Fruit fly (Drosophila melanogaster) whole organism, wandering third instar larva: Measurements from ENCODE around the gene CG16779.
A peak's percentile ranks its signal among the peaks of the same experiment; 100 is the strongest.

ENCODE experiments used
- Abd-B ChIP-seq: fragments of >200 bp; optimal IDR thresholded peaks from 2 replicates; lab custom pipeline; 2017; ENCODE audit warnings: missing biosample characterization, missing genetic modification characterization
- CG32264 ChIP-seq: fragments of 200-800 bp; sonication (Bioruptor generic); optimal IDR thresholded peaks from 2 replicates; lab custom pipeline; 2016; ENCODE audit warnings: missing biosample characterization, missing genetic modification characterization
- CG9705 ChIP-seq: fragments of 200-800 bp; sonication (Bioruptor generic); optimal IDR thresholded peaks from 2 replicates; lab custom pipeline; 2018; ENCODE audit warnings: missing biosample characterization, mild to moderate bottlenecking, missing genetic modification characterization
- CrebA ChIP-seq: fragments of 200-800 bp; sonication (Bioruptor generic); optimal IDR thresholded peaks from 2 replicates; lab custom pipeline; 2016; ENCODE audit warnings: missing biosample characterization, mild to moderate bottlenecking, missing genetic modification characterization, borderline replicate concordance
- Dfd ChIP-seq: fragments of >200 bp; optimal IDR thresholded peaks from 2 replicates; lab custom pipeline; 2017; ENCODE audit warnings: missing biosample characterization, missing genetic modification characterization
- Dif ChIP-seq: fragments of 200-275, 200-300 bp; sonication (Bioruptor generic); optimal IDR thresholded peaks from 2 replicates; lab custom pipeline; 2018; ENCODE audit warnings: missing biosample characterization, missing genetic modification characterization; ENCODE audit not compliant: partially characterized antibody
- GATAd ChIP-seq: sonication (Bioruptor generic); optimal IDR thresholded peaks from 2 replicates; lab custom pipeline; 2016; ENCODE audit warnings: missing biosample characterization, missing genetic modification characterization
- HLH106 ChIP-seq: fragments of 200-800 bp; optimal IDR thresholded peaks from 3 replicates; lab custom pipeline; 2019; ENCODE audit warnings: missing biosample characterization, mild to moderate bottlenecking, missing genetic modification characterization, moderate library complexity
- Hnf4 ChIP-seq: fragments of 200-800 bp; sonication (Bioruptor generic); optimal IDR thresholded peaks from 2 replicates; lab custom pipeline; 2016; ENCODE audit warnings: missing biosample characterization, mild to moderate bottlenecking, missing genetic modification characterization
- Hr78 ChIP-seq: fragments of >200 bp; optimal IDR thresholded peaks from 2 replicates; lab custom pipeline; 2017; ENCODE audit warnings: missing biosample characterization, missing genetic modification characterization
- Hr83 ChIP-seq: fragments of 200-300 bp; sonication (Bioruptor generic); optimal IDR thresholded peaks from 2 replicates; lab custom pipeline; 2016; ENCODE audit warnings: missing biosample characterization, mild to moderate bottlenecking, missing genetic modification characterization, moderate library complexity; ENCODE audit not compliant: poor library complexity, severe bottlenecking
- Jra ChIP-seq: sonication (Bioruptor generic); optimal IDR thresholded peaks from 2 replicates; lab custom pipeline; 2016; ENCODE audit warnings: missing biosample characterization, missing genetic modification characterization
- Mio ChIP-seq: sonication (Bioruptor generic); optimal IDR thresholded peaks from 2 replicates; lab custom pipeline; 2016; ENCODE audit warnings: missing biosample characterization, missing genetic modification characterization
- Myc ChIP-seq: fragments of >200 bp; optimal IDR thresholded peaks from 2 replicates; lab custom pipeline; 2017
- N ChIP-seq: fragments of >200 bp; optimal IDR thresholded peaks from 2 replicates; lab custom pipeline; 2018; ENCODE audit warnings: missing biosample characterization, missing external identifiers, missing genetic modification characterization
- OdsH ChIP-seq: fragments of 200-800 bp; sonication (Bioruptor generic); optimal IDR thresholded peaks from 2 replicates; lab custom pipeline; 2016; ENCODE audit warnings: missing biosample characterization, mild to moderate bottlenecking, missing genetic modification characterization
- Rel ChIP-seq, 2 experiments: fragments of 200-800 bp; sonication (Bioruptor generic) in 1 of 2; optimal IDR thresholded peaks; 2 replicates in 1 of 2; 3 replicates in 1 of 2; lab custom pipeline; 2016 to 2019; ENCODE audit warnings: mild to moderate bottlenecking in 2 of 2, missing biosample characterization in 2 of 2, missing genetic modification characterization in 2 of 2, moderate library complexity in 1 of 2
- Sp1 ChIP-seq: fragments of 200-800 bp; sonication (Bioruptor generic); optimal IDR thresholded peaks from 3 replicates; lab custom pipeline; 2019; ENCODE audit warnings: missing biosample characterization, mild to moderate bottlenecking, missing genetic modification characterization, moderate library complexity
- Vsx2 ChIP-seq: fragments of 200-300, 225-300 bp; sonication (Bioruptor generic); optimal IDR thresholded peaks from 2 replicates; lab custom pipeline; 2018; ENCODE audit warnings: missing biosample characterization, missing genetic modification characterization; ENCODE audit not compliant: partially characterized antibody
- br ChIP-seq: fragments of 200-800 bp; sonication (Bioruptor generic); optimal IDR thresholded peaks from 2 replicates; lab custom pipeline; 2016; ENCODE audit warnings: missing biosample characterization, missing genetic modification characterization
- brk ChIP-seq: fragments of 200-800 bp; sonication (Bioruptor generic); optimal IDR thresholded peaks from 2 replicates; lab custom pipeline; 2016; ENCODE audit warnings: missing biosample characterization, mild to moderate bottlenecking, missing genetic modification characterization
- dl ChIP-seq, 2 experiments: fragments of 175-275, 200-275 bp in 1 of 2; fragments of 200-275 bp in 1 of 2; sonication (Bioruptor generic); optimal IDR thresholded peaks; lab custom pipeline; 2018; ENCODE audit warnings: mild to moderate bottlenecking in 2 of 2, missing biosample characterization in 2 of 2, missing genetic modification characterization in 2 of 2, moderate library complexity in 2 of 2; ENCODE audit not compliant: partially characterized antibody in 2 of 2, insufficient read depth in 1 of 2
- dmrt93B ChIP-seq: fragments of 200-800 bp; sonication (Bioruptor generic); optimal IDR thresholded peaks from 2 replicates; lab custom pipeline; 2018; ENCODE audit warnings: missing biosample characterization, mild to moderate bottlenecking, missing genetic modification characterization
- dsf ChIP-seq: sonication (Bioruptor generic); optimal IDR thresholded peaks from 2 replicates; lab custom pipeline; 2016; ENCODE audit warnings: missing biosample characterization, missing genetic modification characterization, borderline replicate concordance
- ey ChIP-seq: fragments of 200-800 bp; sonication (Bioruptor generic); optimal IDR thresholded peaks from 2 replicates; lab custom pipeline; 2016; ENCODE audit warnings: missing biosample characterization, missing genetic modification characterization
- foxo ChIP-seq, 2 experiments: fragments of 200-800 bp; sonication (Bioruptor generic); optimal IDR thresholded peaks; 2 replicates in 1 of 2; 3 replicates in 1 of 2; lab custom pipeline; 2016 to 2017; ENCODE audit warnings: missing biosample characterization in 2 of 2, missing genetic modification characterization in 2 of 2
- fru ChIP-seq: fragments of 200-800 bp; sonication (Bioruptor generic); optimal IDR thresholded peaks from 3 replicates; lab custom pipeline; 2016; ENCODE audit warnings: missing biosample characterization, mild to moderate bottlenecking, missing genetic modification characterization
- h ChIP-seq: fragments of 200-800 bp; sonication (Bioruptor generic); optimal IDR thresholded peaks from 3 replicates; lab custom pipeline; 2016; ENCODE audit warnings: missing biosample characterization, mild to moderate bottlenecking, missing genetic modification characterization
- jim ChIP-seq: fragments of 175-275, 200-325 bp; sonication (Bioruptor generic); optimal IDR thresholded peaks from 2 replicates; lab custom pipeline; 2016; ENCODE audit warnings: missing biosample characterization, mild to moderate bottlenecking, missing genetic modification characterization
- lola ChIP-seq: fragments of >200 bp; optimal IDR thresholded peaks from 2 replicates; lab custom pipeline; 2017; ENCODE audit warnings: missing biosample characterization, missing genetic modification characterization
- pan ChIP-seq: fragments of >200 bp; optimal IDR thresholded peaks from 2 replicates; lab custom pipeline; 2017
- psq ChIP-seq: fragments of 200-800 bp; sonication (Bioruptor generic); optimal IDR thresholded peaks from 3 replicates; lab custom pipeline; 2017; ENCODE audit warnings: missing biosample characterization, mild to moderate bottlenecking, missing genetic modification characterization, moderate library complexity
- rgr ChIP-seq: fragments of 200-800 bp; sonication (Bioruptor generic); optimal IDR thresholded peaks from 3 replicates; lab custom pipeline; 2016; ENCODE audit warnings: missing biosample characterization, mild to moderate bottlenecking, missing genetic modification characterization
- sage ChIP-seq: fragments of 200-800 bp; sonication (Bioruptor generic); optimal IDR thresholded peaks from 2 replicates; lab custom pipeline; 2016; ENCODE audit warnings: missing biosample characterization, mild to moderate bottlenecking, missing genetic modification characterization
- sv ChIP-seq: fragments of 200-800 bp; sonication (Bioruptor generic); optimal IDR thresholded peaks from 3 replicates; lab custom pipeline; 2016; ENCODE audit warnings: missing biosample characterization, missing genetic modification characterization
- tai ChIP-seq: sonication (Bioruptor generic); optimal IDR thresholded peaks from 2 replicates; lab custom pipeline; 2016; ENCODE audit warnings: missing biosample characterization, missing genetic modification characterization
- usp ChIP-seq: fragments of >200 bp; optimal IDR thresholded peaks from 2 replicates; lab custom pipeline; 2017; ENCODE audit warnings: missing biosample characterization, missing genetic modification characterization
- woc ChIP-seq: sonication (Bioruptor generic); optimal IDR thresholded peaks from 2 replicates; lab custom pipeline; 2016; ENCODE audit warnings: missing biosample characterization, mild to moderate bottlenecking, missing genetic modification characterization

CG16779 gene

dm6 chr3R:9428988-9429387, 64.5 kb downstream of the CG16779 start (continued):
- no peak for TF ChIP-seq usp

dm6 chr3R:9428189-9428699, 65.2 kb downstream of the CG16779 start:
- TF ChIP-seq h (GFP tag; lab: Kevin White, UChicago), result peak; percentile 67
- TF ChIP-seq HLH106 (tag; lab: Kevin White, UChicago), result no peak
- peak; percentile 80 for TF ChIP-seq CrebA (GFP tag; lab: Kevin White, UChicago)
- peak in 1 of 2 experiments; percentile 14 for TF ChIP-seq foxo (GFP tag; optimal IDR thresholded peaks at IDR 0.05; lab: Kevin White, UChicago)
- TF ChIP-seq tai (GFP tag; lab: Kevin White, UChicago), result no peak
- peak; percentile 98 to 99 for TF ChIP-seq dl (GFP tag; optimal IDR thresholded peaks at IDR 0.05; lab: Kevin White, UChicago; ENCODE audit: insufficient read depth in 1 of 2, partially characterized antibody in 2 of 2)
- TF ChIP-seq dmrt93B (GFP tag; lab: Kevin White, UChicago), result no peak
- TF ChIP-seq sv, result no peak
- peak; percentile 88 for TF ChIP-seq psq (GFP tag; lab: Kevin White, UChicago)
- TF ChIP-seq Hr78, result no peak
- peak; percentile 37 for TF ChIP-seq OdsH (GFP tag; lab: Kevin White, UChicago)
- TF ChIP-seq CG9705, result no peak
- no peak for TF ChIP-seq N (GFP tag; lab: Kevin White, UChicago)
- no peak for TF ChIP-seq sage
- TF ChIP-seq pan (lab: Kevin White, UChicago), result no peak
- peak; percentile 44 for TF ChIP-seq rgr (GFP tag; lab: Kevin White, UChicago)
- TF ChIP-seq Mio (GFP tag; lab: Kevin White, UChicago), result no peak
- TF ChIP-seq GATAd (GFP tag; lab: Kevin White, UChicago), result peak; percentile 2
- TF ChIP-seq dsf (GFP tag; lab: Kevin White, UChicago), result no peak
- TF ChIP-seq Myc (lab: Kevin White, UChicago), result no peak
- no peak for TF ChIP-seq Dfd (GFP tag; lab: Kevin White, UChicago)
- peak; percentile 99 for TF ChIP-seq Dif
- peak; percentile 45 for TF ChIP-seq Hr83
- no peak for TF ChIP-seq usp
- TF ChIP-seq Hnf4 (GFP tag; lab: Kevin White, UChicago), result peak; percentile 42
- peak; percentile 24 for TF ChIP-seq br (GFP tag; lab: Kevin White, UChicago)
- peak; percentile 96 for TF ChIP-seq Vsx2
- TF ChIP-seq CG32264, result no peak
- no peak for TF ChIP-seq ey (GFP tag; lab: Kevin White, UChicago)
- no peak for TF ChIP-seq lola (GFP tag; lab: Kevin White, UChicago)
- TF ChIP-seq Jra (GFP tag; lab: Kevin White, UChicago), result no peak
- peak; percentile 21 for TF ChIP-seq Sp1 (GFP tag; lab: Kevin White, UChicago)
- TF ChIP-seq jim (GFP tag; lab: Kevin White, UChicago), result no peak
- peak; percentile 51 for TF ChIP-seq fru (GFP tag; lab: Kevin White, UChicago)
- TF ChIP-seq Rel (GFP tag; optimal IDR thresholded peaks at IDR 0.05; lab: Kevin White, UChicago), result peak; percentile 40
- peak; percentile 18 for TF ChIP-seq Rel (tag; optimal IDR thresholded peaks at IDR 0.05; lab: Kevin White, UChicago)
- TF ChIP-seq Abd-B (GFP tag; lab: Kevin White, UChicago), result no peak
- TF ChIP-seq brk (GFP tag; lab: Kevin White, UChicago), result peak; percentile 28
- TF ChIP-seq woc (GFP tag; lab: Kevin White, UChicago), result no peak

dm6 chr3R:9427328-9427727, 66.1 kb downstream of the CG16779 start:
- TF ChIP-seq br (GFP tag; lab: Kevin White, UChicago), result no peak
